Worm (Caenorhabditis elegans) whole organism, late embryonic: ENCODE data around the gene C33H5.2.

Source experiments
- C08G9.2 ChIP-seq: sonication (generic microtip); optimal IDR thresholded peaks from 2 replicates; lab custom pipeline; 2016; ENCODE audit warnings: mild to moderate bottlenecking, missing genetic modification characterization, moderate library complexity, missing compliant biosample characterization
- C38D4.7 ChIP-seq: fragments of 200-800 bp; sonication (Bioruptor generic); optimal IDR thresholded peaks from 2 replicates; lab custom pipeline; 2018; ENCODE audit warnings: mild to moderate bottlenecking, missing genetic modification characterization, moderate library complexity, missing compliant biosample characterization
- F13H6.1 ChIP-seq: sonication (generic microtip); optimal IDR thresholded peaks from 2 replicates; lab custom pipeline; 2016; ENCODE audit warnings: missing genetic modification characterization, missing compliant biosample characterization
- Y22D7AL.16 ChIP-seq: sonication (generic microtip); optimal IDR thresholded peaks from 2 replicates; lab custom pipeline; 2016; ENCODE audit warnings: missing genetic modification characterization, missing compliant biosample characterization
- ceh-22 ChIP-seq: sonication (generic microtip); optimal IDR thresholded peaks from 2 replicates; lab custom pipeline; 2017; ENCODE audit warnings: missing biosample characterization, missing genetic modification characterization
- ceh-24 ChIP-seq: sonication (generic microtip); optimal IDR thresholded peaks from 2 replicates; lab custom pipeline; 2016; ENCODE audit warnings: mild to moderate bottlenecking, missing genetic modification characterization, missing compliant biosample characterization
- ceh-31 ChIP-seq: sonication (generic microtip); optimal IDR thresholded peaks from 2 replicates; lab custom pipeline; 2016; ENCODE audit warnings: missing genetic modification characterization, missing compliant biosample characterization
- ceh-45 ChIP-seq: fragments of 200-800 bp; sonication (Bioruptor generic); IDR thresholded peaks from 2 replicates; pipeline ENCODE4 v1.3.6; 2022; ENCODE audit warnings: missing genetic modification reagents, missing genetic modification characterization, missing compliant biosample characterization
- ceh-48 ChIP-seq: sonication (generic microtip); optimal IDR thresholded peaks from 2 replicates; lab custom pipeline; 2016; ENCODE audit warnings: missing genetic modification characterization, inconsistent platforms, missing compliant biosample characterization
- dve-1 ChIP-seq: sonication (generic microtip); optimal IDR thresholded peaks from 2 replicates; lab custom pipeline; 2017; ENCODE audit warnings: antibody characterized with exemption, mild to moderate bottlenecking, missing genetic modification characterization, missing compliant biosample characterization
- fax-1 ChIP-seq: sonication (generic microtip); optimal IDR thresholded peaks from 2 replicates; lab custom pipeline; 2016; ENCODE audit warnings: missing genotype, missing genetic modification characterization, missing compliant biosample characterization
- fkh-10 ChIP-seq: fragments of 150-350 bp; optimal IDR thresholded peaks from 2 replicates; lab custom pipeline; 2014; ENCODE audit warnings: missing biosample characterization, missing genetic modification reagents, missing genetic modification characterization
- hlh-13 ChIP-seq: fragments of 200-800 bp; sonication (Bioruptor generic); optimal IDR thresholded peaks from 2 replicates; lab custom pipeline; 2018; ENCODE audit warnings: mild to moderate bottlenecking, missing genetic modification characterization, missing compliant biosample characterization
- hlh-15 ChIP-seq: sonication (generic microtip); optimal IDR thresholded peaks from 2 replicates; lab custom pipeline; 2016; ENCODE audit warnings: missing genetic modification characterization, missing compliant biosample characterization
- madf-2 ChIP-seq: sonication (generic microtip); optimal IDR thresholded peaks from 2 replicates; lab custom pipeline; 2017; ENCODE audit warnings: missing genetic modification characterization, missing compliant biosample characterization
- nfya-1 ChIP-seq: sonication (generic microtip); optimal IDR thresholded peaks from 2 replicates; lab custom pipeline; 2017; ENCODE audit warnings: missing genetic modification characterization, mild to moderate bottlenecking, missing compliant biosample characterization, antibody characterized with exemption, moderate library complexity
- ref-2 ChIP-seq: sonication (generic microtip); optimal IDR thresholded peaks from 2 replicates; lab custom pipeline; 2016; ENCODE audit warnings: missing genetic modification characterization, missing compliant biosample characterization
- sox-2 ChIP-seq: fragments of 200-800 bp; sonication (Bioruptor generic); IDR thresholded peaks from 2 replicates; pipeline ENCODE4 v1.3.6; 2022; ENCODE audit warnings: missing genetic modification reagents, missing genetic modification characterization, missing compliant biosample characterization
- syd-9 ChIP-seq: sonication (generic microtip); optimal IDR thresholded peaks from 2 replicates; lab custom pipeline; 2016; ENCODE audit warnings: mild to moderate bottlenecking, missing genetic modification characterization, moderate library complexity, missing compliant biosample characterization
- tbx-2 ChIP-seq: sonication (generic microtip); optimal IDR thresholded peaks from 2 replicates; lab custom pipeline; 2016; ENCODE audit warnings: missing genetic modification characterization, missing compliant biosample characterization
- ttx-3 ChIP-seq: sonication (generic microtip); optimal IDR thresholded peaks from 2 replicates; lab custom pipeline; 2016; ENCODE audit warnings: missing genetic modification reagents, missing genetic modification characterization, missing compliant biosample characterization
- unc-3 ChIP-seq, 2 experiments: fragments of 200-800 bp in 1 of 2; sonication (Bioruptor generic) in 1 of 2; sonication (generic microtip) in 1 of 2; conservative IDR thresholded peaks in 1 of 2; optimal IDR thresholded peaks in 1 of 2; 2 replicates each; pipeline versions ENCODE4 v1.3.6 to Lab custom; 2016 to 2022; ENCODE audit warnings: missing compliant biosample characterization in 2 of 2, missing genetic modification characterization in 2 of 2, missing genetic modification reagents in 1 of 2
- unc-55 ChIP-seq: sonication (generic microtip); optimal IDR thresholded peaks from 2 replicates; lab custom pipeline; 2017; ENCODE audit warnings: missing biosample characterization, missing genetic modification reagents, missing genetic modification characterization
- ztf-16 ChIP-seq: sonication (generic microtip); optimal IDR thresholded peaks from 2 replicates; lab custom pipeline; 2017; ENCODE audit warnings: missing genetic modification characterization, missing compliant biosample characterization

Gene C33H5.2

DNA sequence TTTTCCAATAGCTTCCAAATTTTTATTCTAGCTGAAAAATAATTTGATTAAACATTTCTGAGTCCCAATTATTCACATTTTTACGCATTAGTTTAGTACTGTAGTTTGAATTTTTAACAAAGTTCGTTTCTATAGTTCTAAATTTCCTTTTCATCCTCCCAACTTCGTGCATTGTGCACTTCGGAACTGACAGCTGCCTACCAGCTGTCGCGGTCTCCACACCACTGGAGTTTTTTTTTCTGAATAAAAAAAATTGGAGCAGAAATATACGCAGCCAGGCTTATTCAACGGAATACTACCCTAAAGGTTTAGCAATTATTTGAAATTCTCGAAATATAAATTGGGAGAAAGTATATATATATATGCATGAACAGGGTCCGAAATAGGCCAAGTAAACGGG is 44.4 kb downstream of the C33H5.2 start:
- TF ChIP-seq ttx-3, result no peak
- no peak for TF ChIP-seq ceh-45 (GFP tag; lab: Robert Waterston, UW)
- no peak for TF ChIP-seq hlh-15 (tag; lab: Kevin White, UChicago)
- no peak for TF ChIP-seq Y22D7AL.16 (tag; lab: Kevin White, UChicago)
- no peak for TF ChIP-seq ztf-16 (tag; lab: Kevin White, UChicago)
- no peak for TF ChIP-seq ceh-22
- TF ChIP-seq unc-55 (GFP tag; lab: Kevin White, UChicago), result no peak
- TF ChIP-seq madf-2 (tag; lab: Kevin White, UChicago), result no peak
- no peak for TF ChIP-seq ceh-48
- TF ChIP-seq, all 69 proteins: peak for 0

DNA sequence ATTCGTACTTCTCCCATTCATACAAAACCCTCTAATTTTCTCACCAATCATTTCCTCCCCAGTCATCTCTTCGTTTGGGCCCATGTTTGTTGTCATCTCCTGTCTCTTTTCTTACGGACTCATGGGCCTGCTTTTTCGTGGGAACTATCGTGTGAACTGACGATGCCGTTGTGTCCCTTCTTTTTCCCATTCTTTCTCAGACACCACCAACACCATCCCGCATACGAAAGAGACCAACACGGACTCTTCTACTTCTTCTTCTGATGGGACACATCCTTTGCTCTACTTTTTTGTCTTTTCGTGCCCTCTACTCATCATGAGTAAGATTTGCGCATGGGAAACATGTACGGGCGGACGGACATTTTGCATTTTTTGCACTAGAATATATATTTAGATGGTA is 45.5 kb downstream of the C33H5.2 start:
- TF ChIP-seq hlh-13 (GFP tag; lab: Kevin White, UChicago), result no peak
- TF ChIP-seq ref-2, result no peak
- TF ChIP-seq dve-1 (tag; lab: Kevin White, UChicago), result no peak
- no peak for TF ChIP-seq F13H6.1
- TF ChIP-seq syd-9, result no peak
- TF ChIP-seq unc-3 (GFP tag; conservative IDR thresholded peaks at IDR 0.05; lab: Robert Waterston, UW), result no peak
- TF ChIP-seq unc-3 (tag; optimal IDR thresholded peaks at IDR 0.05; lab: Kevin White, UChicago), result no peak
- no peak for TF ChIP-seq sox-2 (GFP tag; lab: Robert Waterston, UW)
- no peak for TF ChIP-seq tbx-2 (tag; lab: Kevin White, UChicago)
- no peak for TF ChIP-seq ceh-24 (tag; lab: Kevin White, UChicago)
- TF ChIP-seq hlh-15 (tag; lab: Kevin White, UChicago), result no peak
- TF ChIP-seq fkh-10 (GFP tag; lab: Kevin White, UChicago), result no peak
- TF ChIP-seq fax-1 (tag; lab: Kevin White, UChicago), result no peak
- no peak for TF ChIP-seq unc-55 (GFP tag; lab: Kevin White, UChicago)

ce11 chrIV:7851291-7851690 is 46.5 kb downstream of the C33H5.2 start:
- TF ChIP-seq syd-9 (no peak), nfya-1 (no peak), ceh-22 (no peak), C08G9.2 (no peak), ceh-48 (no peak), ceh-31 (no peak), madf-2 (tag; lab: Kevin White, UChicago) (no peak), C38D4.7 (no peak), fax-1 (tag; lab: Kevin White, UChicago) (no peak), unc-55 (GFP tag; lab: Kevin White, UChicago) (no peak), ttx-3 (no peak)
- TF ChIP-seq, all 69 proteins: peak for 0
